Fruit fly (Drosophila melanogaster): ENCODE measurements around the gene Set.

Set gene

DNA sequence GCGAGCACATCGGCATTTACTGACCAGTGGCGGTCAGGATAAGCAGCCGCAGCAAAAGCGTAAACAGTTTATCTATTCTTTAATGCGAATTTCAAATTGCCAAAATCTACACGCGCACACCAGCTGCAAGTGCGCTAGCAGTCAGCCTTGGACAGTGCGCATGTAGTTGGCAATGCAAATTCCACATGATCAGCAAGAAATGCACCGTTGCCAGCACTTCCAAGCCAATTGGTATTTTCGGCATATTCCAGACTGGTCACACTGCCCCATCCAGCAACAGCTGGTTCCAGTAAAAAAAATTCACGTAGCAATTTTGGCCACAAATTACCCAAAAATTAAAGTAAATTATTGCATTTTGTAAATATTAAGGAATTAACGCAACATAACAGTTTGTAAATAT lies 24.4 kb downstream of the Set start (continued):
- peak; percentile 12 for TF ChIP-seq CG9609 (GFP tag; optimal IDR thresholded peaks at IDR 0.05)
- no peak for TF ChIP-seq CG11398 (GFP tag; optimal IDR thresholded peaks at IDR 0.05)
- no peak for TF ChIP-seq ato (GFP tag; IDR thresholded peaks at IDR 0.05; ENCODE audit: partially characterized antibody)
- peak; percentile 88 for TF ChIP-seq Lhr (GFP tag; optimal IDR thresholded peaks at IDR 0.05)
- TF ChIP-seq CG14014 (GFP tag; IDR thresholded peaks at IDR 0.05) = no peak
- TF ChIP-seq Lim3 (GFP tag; IDR thresholded peaks at IDR 0.05) = no peak
- TF ChIP-seq lilli (GFP tag; optimal IDR thresholded peaks at IDR 0.05) = peak; percentile 48
- peak; percentile 21 for TF ChIP-seq CG12391 (tag; optimal IDR thresholded peaks at IDR 0.05)
- TF ChIP-seq chif (GFP tag; optimal IDR thresholded peaks at IDR 0.05) = no peak
- TF ChIP-seq Abd-B (GFP tag; optimal IDR thresholded peaks at IDR 0.05) = peak; percentile 64
- no peak for TF ChIP-seq CG7357 (GFP tag; IDR thresholded peaks at IDR 0.05)
- TF ChIP-seq CG12659 (GFP tag; optimal IDR thresholded peaks at IDR 0.05) = peak; percentile 57
- peak; percentile 84 for TF ChIP-seq HmgZ (tag; optimal IDR thresholded peaks at IDR 0.05)
- no peak for TF ChIP-seq Hand (GFP tag; optimal IDR thresholded peaks at IDR 0.05)
- TF ChIP-seq PHDP (tag; optimal IDR thresholded peaks at IDR 0.05) = peak; percentile 8
- no peak for TF ChIP-seq bigmax (GFP tag; optimal IDR thresholded peaks at IDR 0.05)
- no peak for TF ChIP-seq CG18764 (GFP tag; optimal IDR thresholded peaks at IDR 0.05)
- TF ChIP-seq Deaf1 (tag; optimal IDR thresholded peaks at IDR 0.05) = no peak
- no peak for TF ChIP-seq CG30431 (GFP tag; optimal IDR thresholded peaks at IDR 0.05)
- no peak for TF ChIP-seq gsb-n (tag; optimal IDR thresholded peaks at IDR 0.05)
- TF ChIP-seq BEAF-32 (GFP tag; optimal IDR thresholded peaks at IDR 0.05) = peak; percentile 56
- TF ChIP-seq CG10267 (tag; optimal IDR thresholded peaks at IDR 0.05) = peak; percentile 54
- TF ChIP-seq tna (GFP tag; IDR thresholded peaks at IDR 0.05; ENCODE audit: partially characterized antibody) = no peak
- TF ChIP-seq CG15514 (GFP tag; optimal IDR thresholded peaks at IDR 0.05) = peak; percentile 83
- peak; percentile 55 for TF ChIP-seq phol (tag; optimal IDR thresholded peaks at IDR 0.05)
- TF ChIP-seq CG42726 (GFP tag; IDR thresholded peaks at IDR 0.05; ENCODE audit: partially characterized antibody) = no peak
- TF ChIP-seq yki (optimal IDR thresholded peaks at IDR 0.05) = no peak
- TF ChIP-seq CG17361 (GFP tag; IDR thresholded peaks at IDR 0.05) = no peak
- no peak for TF ChIP-seq zen2 (GFP tag; IDR thresholded peaks at IDR 0.05; ENCODE audit: partially characterized antibody)
- no peak for TF ChIP-seq CrebB (tag; optimal IDR thresholded peaks at IDR 0.05)
- TF ChIP-seq trh (GFP tag; optimal IDR thresholded peaks at IDR 0.05) = no peak
- no peak for TF ChIP-seq ranshi (GFP tag; IDR thresholded peaks at IDR 0.05)
- no peak for TF ChIP-seq dysf (GFP tag; IDR thresholded peaks at IDR 0.05)
- no peak for TF ChIP-seq CG17385 (GFP tag; optimal IDR thresholded peaks at IDR 0.05)
- peak; percentile 2 for TF ChIP-seq zfh2 (GFP tag; optimal IDR thresholded peaks at IDR 0.05)
- TF ChIP-seq Trl (optimal IDR thresholded peaks at IDR 0.05) = no peak
- TF ChIP-seq Trl (GFP tag; optimal IDR thresholded peaks at IDR 0.05) = peak; percentile 19
- TF ChIP-seq gt (GFP tag; IDR thresholded peaks at IDR 0.05) = no peak
- TF ChIP-seq slou (GFP tag; optimal IDR thresholded peaks at IDR 0.05) = no peak
- TF ChIP-seq hkb (optimal IDR thresholded peaks at IDR 0.05) = peak; percentile 8
- no peak for TF ChIP-seq hkb (GFP tag; IDR thresholded peaks at IDR 0.05)
- no peak for TF ChIP-seq CG10366 (GFP tag; IDR thresholded peaks at IDR 0.05)
- TF ChIP-seq CG15601 (tag; optimal IDR thresholded peaks at IDR 0.05) = no peak
- no peak for TF ChIP-seq vnd (GFP tag; IDR thresholded peaks at IDR 0.05; ENCODE audit: partially characterized antibody)
- peak; percentile 46 for TF ChIP-seq jumu (GFP tag; optimal IDR thresholded peaks at IDR 0.05)
- peak; percentile 11 for TF ChIP-seq dmrt11E (tag; optimal IDR thresholded peaks at IDR 0.05)
- TF ChIP-seq CG17829 (tag; optimal IDR thresholded peaks at IDR 0.05) = peak; percentile 54
- TF ChIP-seq pita (GFP tag; optimal IDR thresholded peaks at IDR 0.05) = no peak
- TF ChIP-seq CG10654 (GFP tag; optimal IDR thresholded peaks at IDR 0.05) = no peak
- peak; percentile 35 for TF ChIP-seq CG7987 (GFP tag; optimal IDR thresholded peaks at IDR 0.05)
- peak; percentile 21 for TF ChIP-seq Dek (tag; optimal IDR thresholded peaks at IDR 0.05)
- no peak for TF ChIP-seq CG11696 (GFP tag; IDR thresholded peaks at IDR 0.05)

Data from whole organism, embryonic.